Fruit fly (Drosophila melanogaster) whole organism, adult: ENCODE data around the gene Ac78C.
A peak's percentile ranks its signal among the peaks of the same experiment; 100 is the strongest.

Experiments used
- CG11617 ChIP-seq: fragments of 200-800 bp; sonication (Bioruptor generic); optimal IDR thresholded peaks from 2 replicates; lab custom pipeline; 2017; ENCODE audit warnings: mild to moderate bottlenecking, missing biosample characterization, missing genetic modification reagents, missing genetic modification characterization
- CG12768 ChIP-seq: fragments of 200-800 bp; sonication (Bioruptor generic); optimal IDR thresholded peaks from 2 replicates; lab custom pipeline; 2017; ENCODE audit warnings: missing biosample characterization, missing genetic modification characterization, mild to moderate bottlenecking, moderate library complexity, missing genetic modification reagents
- CG14711 ChIP-seq: fragments of 200-800 bp; sonication (Bioruptor generic); optimal IDR thresholded peaks from 2 replicates; lab custom pipeline; 2018; ENCODE audit warnings: missing biosample characterization, mild to moderate bottlenecking, missing genetic modification characterization, moderate library complexity
- CG1620 ChIP-seq: fragments of 200-800 bp; sonication (Bioruptor generic); optimal IDR thresholded peaks from 2 replicates; lab custom pipeline; 2016; ENCODE audit warnings: missing biosample characterization, missing genetic modification characterization
- CG33017 ChIP-seq: fragments of 200-800 bp; sonication (Bioruptor generic); optimal IDR thresholded peaks from 2 replicates; lab custom pipeline; 2018; ENCODE audit warnings: missing biosample characterization, mild to moderate bottlenecking, missing genetic modification characterization, moderate library complexity
- CG5204 ChIP-seq: fragments of 200-800 bp; sonication (Bioruptor generic); optimal IDR thresholded peaks from 2 replicates; lab custom pipeline; 2016; ENCODE audit warnings: missing biosample characterization, missing genetic modification characterization
- CG7045 ChIP-seq: fragments of 200-800 bp; sonication (Bioruptor generic); optimal IDR thresholded peaks from 2 replicates; lab custom pipeline; 2017; ENCODE audit warnings: missing biosample characterization, mild to moderate bottlenecking, missing genetic modification characterization
- CG7101 ChIP-seq: fragments of 200-800 bp; sonication (Bioruptor generic); optimal IDR thresholded peaks from 2 replicates; lab custom pipeline; 2018; ENCODE audit warnings: missing biosample characterization, mild to moderate bottlenecking, missing genetic modification characterization, moderate library complexity
- Clk ChIP-seq: fragments of 200-800 bp; sonication (Bioruptor generic); optimal IDR thresholded peaks from 2 replicates; lab custom pipeline; 2017; ENCODE audit warnings: missing biosample characterization, missing genetic modification characterization
- Crg-1 ChIP-seq: fragments of 200-800 bp; sonication (Bioruptor generic); optimal IDR thresholded peaks from 2 replicates; lab custom pipeline; 2016; ENCODE audit warnings: missing biosample characterization, missing genetic modification characterization
- Hr96 ChIP-seq: fragments of 200-800 bp; sonication (Bioruptor generic); optimal IDR thresholded peaks from 2 replicates; lab custom pipeline; 2016; ENCODE audit warnings: missing biosample characterization, missing genetic modification characterization
- Mnt ChIP-seq: fragments of 200-800 bp; sonication (Bioruptor generic); optimal IDR thresholded peaks from 2 replicates; lab custom pipeline; 2016; ENCODE audit warnings: missing biosample characterization, mild to moderate bottlenecking, missing genetic modification characterization
- bab1 ChIP-seq: fragments of 200-800 bp; sonication (Bioruptor generic); optimal IDR thresholded peaks from 3 replicates; lab custom pipeline; 2019; ENCODE audit warnings: missing biosample characterization, mild to moderate bottlenecking, missing genetic modification characterization, moderate library complexity
- cic ChIP-seq: fragments of 200-800 bp; sonication (Bioruptor generic); optimal IDR thresholded peaks from 2 replicates; lab custom pipeline; 2017; ENCODE audit warnings: missing biosample characterization, mild to moderate bottlenecking, missing genetic modification characterization, moderate library complexity
- cnc ChIP-seq, 2 experiments: fragments of >200 bp; optimal IDR thresholded peaks; 2 replicates each; lab custom pipeline; 2017
- kay ChIP-seq: fragments of 200-800 bp; sonication (Bioruptor generic); peaks from one replicate; lab custom pipeline; 2016; ENCODE audit warnings: missing biosample characterization, missing genetic modification characterization, borderline replicate concordance
- ovo ChIP-seq: fragments of 200-800 bp; sonication (Bioruptor generic); optimal IDR thresholded peaks from 2 replicates; lab custom pipeline; 2016; ENCODE audit warnings: missing biosample characterization, missing genetic modification characterization
- pad ChIP-seq: fragments of 200-800 bp; sonication (Bioruptor generic); optimal IDR thresholded peaks from 3 replicates; lab custom pipeline; 2017; ENCODE audit warnings: missing biosample characterization, missing genetic modification characterization, mild to moderate bottlenecking, moderate library complexity, missing genetic modification reagents
- tj ChIP-seq: fragments of 200-800 bp; sonication (Bioruptor generic); optimal IDR thresholded peaks from 3 replicates; lab custom pipeline; 2017; ENCODE audit warnings: missing biosample characterization, mild to moderate bottlenecking, missing genetic modification characterization, moderate library complexity
- toe ChIP-seq: fragments of 200-800 bp; sonication (Bioruptor generic); optimal IDR thresholded peaks from 2 replicates; lab custom pipeline; 2016; ENCODE audit warnings: missing biosample characterization, missing genetic modification characterization

Gene Ac78C

DNA sequence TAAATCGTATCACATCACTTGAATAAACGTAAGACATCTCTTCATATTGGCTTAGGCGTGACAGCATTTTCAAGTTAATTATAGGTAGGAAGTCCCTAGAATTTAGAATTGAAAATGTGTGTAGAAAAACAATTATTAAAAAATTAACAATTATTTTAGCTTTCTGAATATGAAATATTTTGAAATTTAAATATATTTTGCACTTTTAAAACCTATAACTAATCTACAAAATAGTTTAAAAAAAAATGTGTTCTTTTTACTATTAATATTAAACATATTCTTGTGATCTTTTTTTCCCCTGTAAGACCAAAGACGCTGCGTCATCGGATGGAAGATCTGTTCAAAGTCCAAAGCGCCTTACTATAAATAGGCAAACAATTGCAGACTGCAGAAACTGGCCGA lies 49.2 kb downstream of the Ac78C start:
- TF ChIP-seq toe (GFP tag; lab: Kevin White, UChicago) (no peak), CG5204 (GFP tag; lab: Kevin White, UChicago) (no peak), Hr96 (GFP tag; lab: Kevin White, UChicago) (no peak), Mnt (GFP tag; lab: Kevin White, UChicago) (no peak), CG1620 (GFP tag; lab: Kevin White, UChicago) (no peak), bab1 (no peak), CG7101 (no peak), ovo (GFP tag; lab: Kevin White, UChicago) (no peak), Clk (GFP tag; lab: Kevin White, UChicago) (no peak), cic (GFP tag; lab: Kevin White, UChicago) (no peak), cnc (optimal IDR thresholded peaks at IDR 0.05; lab: Kevin White, UChicago) (no peak), CG7045 (GFP tag; lab: Kevin White, UChicago) (no peak)

DNA sequence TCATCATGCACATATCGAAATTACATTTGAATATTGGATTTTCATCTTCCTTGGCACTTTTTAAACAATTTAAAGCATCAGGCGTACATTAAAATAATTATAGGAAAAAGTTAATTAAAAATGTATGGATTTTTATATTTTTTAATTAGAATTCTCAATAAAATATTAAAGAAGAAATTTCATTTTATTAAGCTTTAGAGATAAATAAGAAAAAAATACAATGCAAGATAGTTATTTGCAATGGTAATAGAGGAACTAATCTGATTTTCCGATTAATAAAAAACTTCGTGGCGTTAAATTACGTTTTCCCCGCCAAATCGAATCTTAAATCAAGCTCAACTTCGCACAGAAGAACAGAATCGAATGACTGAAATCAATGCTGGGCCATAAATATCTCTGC lies 50.4 kb downstream of the Ac78C start, which contains the start of gene CG43938:
TSS of gene CG43938 (plus strand) at position 301 of the 400 bp plus-strand sequence.
- TF ChIP-seq Mnt (GFP tag; lab: Kevin White, UChicago) = no peak
- TF ChIP-seq CG12768 (GFP tag; lab: Kevin White, UChicago) = no peak
- TF ChIP-seq CG33017 (tag; lab: Kevin White, UChicago) = no peak
- TF ChIP-seq Hr96 (GFP tag; lab: Kevin White, UChicago) = no peak
- no peak for TF ChIP-seq pad (GFP tag; lab: Kevin White, UChicago)
- TF ChIP-seq CG11617 (GFP tag; lab: Kevin White, UChicago) = no peak
- no peak for TF ChIP-seq ovo (GFP tag; lab: Kevin White, UChicago)
- no peak for TF ChIP-seq cic (GFP tag; lab: Kevin White, UChicago)

DNA sequence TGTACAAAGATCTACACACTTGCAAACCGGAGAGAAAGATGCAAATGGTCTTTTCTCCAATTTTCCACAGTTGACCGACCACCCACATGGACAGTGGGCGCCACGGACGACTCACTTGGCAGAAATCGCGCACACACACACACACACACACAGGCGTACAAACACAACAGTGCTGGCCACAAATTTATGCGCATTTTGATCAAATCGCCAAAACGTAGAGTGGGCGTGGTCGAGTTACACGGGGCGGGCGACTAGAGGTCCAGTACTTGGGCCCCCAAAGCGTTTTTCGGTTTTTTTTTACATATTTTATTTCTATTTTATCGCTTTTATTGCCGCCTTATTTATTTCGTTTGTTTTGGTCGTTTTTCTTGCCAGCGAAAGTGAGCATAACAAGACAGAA lies 53.1 kb downstream of the Ac78C start:
- TF ChIP-seq CG14711 (tag; lab: Kevin White, UChicago) (no peak), cic (GFP tag; lab: Kevin White, UChicago) (no peak), CG12768 (GFP tag; lab: Kevin White, UChicago) (no peak), ovo (GFP tag; lab: Kevin White, UChicago) (no peak), bab1 (no peak), toe (GFP tag; lab: Kevin White, UChicago) (no peak), CG7045 (GFP tag; lab: Kevin White, UChicago) (no peak), cnc (optimal IDR thresholded peaks at IDR 0.05; lab: Kevin White, UChicago) (no peak), CG5204 (GFP tag; lab: Kevin White, UChicago) (no peak), Crg-1 (no peak), CG1620 (GFP tag; lab: Kevin White, UChicago) (no peak), Hr96 (GFP tag; lab: Kevin White, UChicago) (no peak), CG11617 (GFP tag; lab: Kevin White, UChicago) (no peak)

DNA sequence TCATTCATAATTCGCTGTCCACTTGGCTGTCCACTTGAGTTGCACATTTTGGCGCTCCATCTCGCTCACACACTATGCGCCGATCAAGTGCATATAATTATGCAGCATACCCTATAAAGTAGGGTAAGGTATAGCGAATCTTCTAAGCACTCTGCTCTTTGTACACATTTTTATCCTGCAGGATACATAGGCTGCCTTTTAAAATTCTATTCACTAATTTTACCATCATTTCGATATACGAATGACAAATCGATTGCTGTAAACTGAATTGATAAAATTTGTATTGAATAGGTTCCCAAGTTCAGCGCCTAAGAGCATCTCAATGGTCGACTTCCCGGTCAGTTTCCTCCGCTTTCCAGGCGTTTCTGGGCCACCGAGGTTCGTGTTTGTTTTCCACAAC lies 58.7 kb downstream of the Ac78C start:
- TF ChIP-seq Clk (GFP tag; lab: Kevin White, UChicago) (no peak), Mnt (GFP tag; lab: Kevin White, UChicago) (no peak), CG7045 (GFP tag; lab: Kevin White, UChicago) (no peak), tj (GFP tag; lab: Kevin White, UChicago) (no peak)

DNA sequence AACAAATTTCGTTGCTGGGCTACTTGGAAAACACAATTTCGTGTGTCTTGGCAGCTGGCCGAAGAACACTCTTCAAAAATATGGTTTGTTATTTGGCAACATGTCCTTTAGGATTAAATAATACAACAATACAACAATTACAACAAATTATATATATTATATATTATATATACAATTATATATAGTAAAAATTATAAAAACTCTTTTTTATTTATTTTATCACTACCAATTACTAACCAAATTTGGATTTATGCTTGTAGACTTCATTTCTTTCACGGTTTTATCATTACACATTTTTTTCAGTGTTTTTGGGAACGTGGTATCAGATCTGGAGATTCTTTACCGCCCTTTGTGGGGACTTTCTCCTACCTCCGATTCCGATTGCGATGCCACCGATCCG lies 63.3 kb downstream of the Ac78C start:
- TF ChIP-seq CG5204 (GFP tag; lab: Kevin White, UChicago) = no peak
- TF ChIP-seq CG12768 (GFP tag; lab: Kevin White, UChicago) = no peak
- TF ChIP-seq CG33017 (tag; lab: Kevin White, UChicago) = no peak
- no peak for TF ChIP-seq CG1620 (GFP tag; lab: Kevin White, UChicago)
- no peak for TF ChIP-seq tj (GFP tag; lab: Kevin White, UChicago)
- no peak for TF ChIP-seq Hr96 (GFP tag; lab: Kevin White, UChicago)
- no peak for TF ChIP-seq Mnt (GFP tag; lab: Kevin White, UChicago)
- no peak for TF ChIP-seq CG7101
- no peak for TF ChIP-seq kay
- no peak for TF ChIP-seq ovo (GFP tag; lab: Kevin White, UChicago)
- no peak for TF ChIP-seq Crg-1

DNA sequence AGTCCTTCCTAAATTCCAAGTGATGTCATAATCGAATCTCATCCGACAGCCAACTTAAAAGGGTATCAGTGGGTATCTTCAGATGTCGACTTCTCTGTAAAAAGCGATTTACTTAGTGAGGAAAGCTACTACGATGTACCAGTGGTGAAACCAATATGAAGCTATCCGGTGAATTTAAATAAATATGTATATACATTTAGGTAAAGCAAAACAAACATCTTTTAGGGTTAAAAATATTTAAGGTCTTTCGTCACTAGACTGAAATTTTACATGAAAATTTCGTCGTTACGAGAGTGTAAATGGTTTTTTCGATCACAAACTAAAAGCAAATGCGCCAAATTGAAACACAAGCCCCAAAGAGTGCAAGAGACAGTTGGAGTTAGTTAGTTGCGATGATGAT lies 64.8 kb downstream of the Ac78C start:
- TF ChIP-seq Mnt (GFP tag; lab: Kevin White, UChicago) (no peak), Crg-1 (no peak), CG33017 (tag; lab: Kevin White, UChicago) (no peak), toe (GFP tag; lab: Kevin White, UChicago) (no peak), bab1 (no peak), kay (no peak), cnc (optimal IDR thresholded peaks at IDR 0.05; lab: Kevin White, UChicago) (no peak)

DNA sequence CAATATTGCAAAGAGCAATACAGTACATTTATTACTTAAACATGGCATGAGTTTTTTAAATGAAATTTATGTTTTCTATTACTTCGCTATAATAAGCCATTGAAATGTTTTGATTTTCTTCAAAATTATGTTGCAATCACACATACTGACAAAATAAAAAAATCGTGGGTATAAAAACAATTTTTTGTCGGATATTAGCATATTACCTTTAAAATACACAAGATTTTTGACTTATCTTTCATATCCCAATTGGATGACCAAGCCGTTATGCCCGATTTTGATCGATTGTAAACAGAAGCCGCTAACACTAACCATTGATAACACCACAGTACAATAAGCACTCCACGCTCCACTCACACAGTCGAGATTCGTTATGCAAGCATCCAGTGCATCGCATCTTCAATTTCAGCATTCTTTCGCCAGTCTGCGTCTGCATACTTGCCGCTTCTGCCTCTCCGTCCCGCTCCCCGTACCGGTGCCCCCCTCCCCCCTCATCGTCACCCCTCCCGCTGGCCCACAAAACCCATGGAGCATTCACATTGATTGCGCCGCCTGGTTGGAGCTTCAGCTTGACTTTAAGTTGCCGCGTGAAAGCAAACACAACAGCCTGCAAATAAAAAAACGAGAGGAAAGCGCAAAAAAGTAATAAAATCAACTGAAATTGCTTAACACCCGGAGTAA lies 67.3 kb downstream of the Ac78C start:
- peak; percentile 16 for TF ChIP-seq tj (GFP tag; lab: Kevin White, UChicago)
- no peak for TF ChIP-seq CG11617 (GFP tag; lab: Kevin White, UChicago)
